Worm (Caenorhabditis elegans) whole organism, L4/young adult: Measurements from ENCODE around the gene F53F4.2.

Source experiments
- W03F9.2 ChIP-seq: fragments of 150-350 bp; optimal IDR thresholded peaks from 2 replicates; lab custom pipeline; 2014; ENCODE audit warnings: missing biosample characterization, missing genetic modification characterization
- dao-5 ChIP-seq: sonication (generic microtip); optimal IDR thresholded peaks from 2 replicates; lab custom pipeline; 2016; ENCODE audit warnings: missing genotype, missing genetic modification characterization, moderate library complexity, missing compliant biosample characterization
- him-1 ChIP-seq: sonication (generic microtip); optimal IDR thresholded peaks from 2 replicates; lab custom pipeline; 2016; ENCODE audit warnings: missing genotype, missing genetic modification reagents, missing genetic modification characterization, missing compliant biosample characterization

- TF ChIP-seq dao-5 (tag; lab: Kevin White, UChicago) (no peak), W03F9.2 (no peak), him-1 (tag; lab: Kevin White, UChicago) (no peak)
Measured at ce11 chrV:13556297-13556696, 33.1 kb downstream of the F53F4.2 start, which contains the start of gene C56A3.6.
